Fruit fly (Drosophila melanogaster) whole organism, embryonic: ENCODE data around the gene CG4957.

Experiments
- ATbp ChIP-seq: fragments of 200-800 bp; sonication (Bioruptor generic); optimal IDR thresholded peaks from 2 replicates; lab custom pipeline; 2017; ENCODE audit warnings: missing biosample characterization, mild to moderate bottlenecking, missing genetic modification characterization, missing genetic modification reagents
- Antp ChIP-seq: fragments of 200-800 bp; sonication (Bioruptor generic); optimal IDR thresholded peaks from 3 replicates; lab custom pipeline; 2016; ENCODE audit warnings: missing biosample characterization, missing genetic modification characterization
- Blimp-1 ChIP-seq: fragments of 200-800 bp; sonication (Bioruptor generic); optimal IDR thresholded peaks from 3 replicates; lab custom pipeline; 2018; ENCODE audit warnings: missing biosample characterization, missing genetic modification characterization, mild to moderate bottlenecking, moderate library complexity, missing genetic modification reagents
- CG10979 ChIP-seq: fragments of 200-800 bp; sonication (Bioruptor generic); optimal IDR thresholded peaks from 2 replicates; lab custom pipeline; 2018; ENCODE audit warnings: missing biosample characterization, mild to moderate bottlenecking, missing genetic modification characterization, moderate library complexity
- CG12155 ChIP-seq: fragments of 200-800 bp; sonication (Bioruptor generic); optimal IDR thresholded peaks from 3 replicates; lab custom pipeline; 2016; ENCODE audit warnings: missing biosample characterization, missing genetic modification characterization
- CG12299 ChIP-seq: fragments of 200-800 bp; sonication (Bioruptor generic); optimal IDR thresholded peaks from 2 replicates; lab custom pipeline; 2018; ENCODE audit warnings: missing biosample characterization, mild to moderate bottlenecking, missing genetic modification characterization
- CG14710 ChIP-seq: fragments of 200-800 bp; sonication (Bioruptor generic); optimal IDR thresholded peaks from 3 replicates; lab custom pipeline; 2019; ENCODE audit warnings: missing biosample characterization, mild to moderate bottlenecking, missing genetic modification characterization, moderate library complexity
- CG16863 ChIP-seq: fragments of 200-800 bp; sonication (Bioruptor generic); optimal IDR thresholded peaks from 3 replicates; lab custom pipeline; 2016; ENCODE audit warnings: missing biosample characterization, missing genetic modification characterization
- CG17912 ChIP-seq: fragments of 200-800 bp; sonication (Bioruptor generic); optimal IDR thresholded peaks from 2 replicates; lab custom pipeline; 2018; ENCODE audit warnings: missing biosample characterization, mild to moderate bottlenecking, missing genetic modification characterization
- CG1832 ChIP-seq: fragments of 200-800 bp; sonication (Bioruptor generic); optimal IDR thresholded peaks from 2 replicates; lab custom pipeline; 2017; ENCODE audit warnings: missing biosample characterization, mild to moderate bottlenecking, missing genetic modification characterization, inconsistent platforms
- CG18764 ChIP-seq: fragments of 200-800 bp; sonication (Bioruptor generic); optimal IDR thresholded peaks from 3 replicates; lab custom pipeline; 2016; ENCODE audit warnings: missing biosample characterization, missing genetic modification characterization
- CG2202 ChIP-seq: fragments of 200-800 bp; sonication (Bioruptor generic); optimal IDR thresholded peaks from 2 replicates; lab custom pipeline; 2018; ENCODE audit warnings: missing biosample characterization, mild to moderate bottlenecking, missing genetic modification characterization
- CG2678 ChIP-seq: fragments of 200-800 bp; sonication (Bioruptor generic); optimal IDR thresholded peaks from 3 replicates; lab custom pipeline; 2019; ENCODE audit warnings: missing biosample characterization, mild to moderate bottlenecking, missing genetic modification characterization, moderate library complexity
- CG2712 ChIP-seq: fragments of 200-800 bp; optimal IDR thresholded peaks from 3 replicates; lab custom pipeline; 2019; ENCODE audit warnings: missing biosample characterization, mild to moderate bottlenecking, missing genetic modification characterization, moderate library complexity
- CG2875 ChIP-seq: fragments of 200-800 bp; sonication (Bioruptor generic); optimal IDR thresholded peaks from 2 replicates; lab custom pipeline; 2017; ENCODE audit warnings: missing biosample characterization, mild to moderate bottlenecking, missing genetic modification characterization, missing genetic modification reagents
- CG32772 ChIP-seq: fragments of 200-800 bp; sonication (Bioruptor generic); IDR thresholded peaks from 2 replicates; pipeline ENCODE4 v1.3.6; 2022; ENCODE audit warnings: missing biosample characterization, missing genetic modification characterization
- CG34422 ChIP-seq: fragments of 200-800 bp; sonication (Bioruptor generic); IDR thresholded peaks from 3 replicates; pipeline ENCODE4 v1.3.6; 2022; ENCODE audit warnings: missing biosample characterization, missing genetic modification characterization
- CG9215 ChIP-seq: fragments of 200-800 bp; sonication (Bioruptor generic); IDR thresholded peaks from 2 replicates; pipeline ENCODE4 v1.3.6; 2022; ENCODE audit warnings: missing biosample characterization, missing genetic modification characterization
- CG9932 ChIP-seq: fragments of 200-800 bp; sonication (Bioruptor generic); IDR thresholded peaks from 2 replicates; pipeline ENCODE4 v1.3.6; 2022; ENCODE audit warnings: missing biosample characterization, missing genetic modification characterization
- CTCF ChIP-seq: fragments of 200-800 bp; sonication (Bioruptor generic); optimal IDR thresholded peaks from 2 replicates; lab custom pipeline; 2017; ENCODE audit warnings: missing biosample characterization, mild to moderate bottlenecking, missing genetic modification characterization, moderate library complexity
- Chrac-16 ChIP-seq: fragments of 200-800 bp; sonication (Bioruptor generic); optimal IDR thresholded peaks from 3 replicates; lab custom pipeline; 2016; ENCODE audit warnings: missing biosample characterization, missing genetic modification characterization
- D19B ChIP-seq: fragments of 200-800 bp; sonication (Bioruptor generic); optimal IDR thresholded peaks from 2 replicates; lab custom pipeline; 2017; ENCODE audit warnings: missing biosample characterization, mild to moderate bottlenecking, missing genetic modification characterization
- Fer2 ChIP-seq: fragments of 200-800 bp; sonication (Bioruptor generic); optimal IDR thresholded peaks from 2 replicates; lab custom pipeline; 2018; ENCODE audit warnings: missing biosample characterization, mild to moderate bottlenecking, missing genetic modification characterization, moderate library complexity
- GATAe ChIP-seq: fragments of 200-800 bp; sonication (Bioruptor generic); conservative IDR thresholded peaks from 2 replicates; pipeline ENCODE4 v1.3.6; 2022; ENCODE audit warnings: missing biosample characterization, missing genetic modification characterization
- Hand ChIP-seq: fragments of 200-800 bp; sonication (Bioruptor generic); optimal IDR thresholded peaks from 2 replicates; lab custom pipeline; 2017; ENCODE audit warnings: mild to moderate bottlenecking, missing biosample characterization, missing genetic modification reagents, missing genetic modification characterization
- Meics ChIP-seq: fragments of 200-800 bp; sonication (Bioruptor generic); optimal IDR thresholded peaks from 2 replicates; lab custom pipeline; 2017; ENCODE audit warnings: missing biosample characterization, mild to moderate bottlenecking, missing genetic modification characterization
- Mes4 ChIP-seq: fragments of 200-800 bp; sonication (Bioruptor generic); optimal IDR thresholded peaks from 2 replicates; lab custom pipeline; 2016; ENCODE audit warnings: missing biosample characterization, missing genetic modification characterization
- Myb ChIP-seq: fragments of 200-800 bp; sonication (Bioruptor generic); optimal IDR thresholded peaks from 2 replicates; lab custom pipeline; 2016; ENCODE audit warnings: missing biosample characterization, missing genetic modification characterization
- Neu2 ChIP-seq: fragments of 200-800 bp; sonication (Bioruptor generic); optimal IDR thresholded peaks from 3 replicates; lab custom pipeline; 2016; ENCODE audit warnings: missing biosample characterization, missing genetic modification characterization, borderline replicate concordance
- NfI ChIP-seq: fragments of 200-800 bp; sonication (Bioruptor generic); optimal IDR thresholded peaks from 3 replicates; lab custom pipeline; 2018; ENCODE audit warnings: missing biosample characterization, mild to moderate bottlenecking, missing genetic modification characterization, moderate library complexity
- PHDP ChIP-seq: fragments of 200-800 bp; sonication (Bioruptor generic); optimal IDR thresholded peaks from 3 replicates; lab custom pipeline; 2018; ENCODE audit warnings: missing biosample characterization, mild to moderate bottlenecking, missing genetic modification characterization, moderate library complexity
- Rfx ChIP-seq: fragments of 200-800 bp; sonication (Bioruptor generic); IDR thresholded peaks from 2 replicates; pipeline ENCODE4 v1.3.6; 2022; ENCODE audit warnings: missing biosample characterization, missing genetic modification characterization
- Rx ChIP-seq: fragments of 200-800 bp; sonication (Bioruptor generic); IDR thresholded peaks from 2 replicates; pipeline ENCODE4 v1.3.6; 2022; ENCODE audit warnings: missing biosample characterization, missing genetic modification characterization
- Sox102F ChIP-seq: fragments of 200-800 bp; sonication (Bioruptor generic); optimal IDR thresholded peaks from 2 replicates; lab custom pipeline; 2018; ENCODE audit warnings: missing biosample characterization, mild to moderate bottlenecking, missing genetic modification characterization, moderate library complexity
- Spps ChIP-seq: fragments of 200-800 bp; sonication (Bioruptor generic); optimal IDR thresholded peaks from 2 replicates; lab custom pipeline; 2018; ENCODE audit warnings: missing biosample characterization, mild to moderate bottlenecking, missing genetic modification characterization
- Tbp ChIP-seq: fragments of >200 bp; optimal IDR thresholded peaks from 2 replicates; lab custom pipeline; 2018; ENCODE audit warnings: missing biosample characterization, missing genetic modification characterization
- Xbp1 ChIP-seq: fragments of 200-800 bp; sonication (Bioruptor generic); optimal IDR thresholded peaks from 3 replicates; lab custom pipeline; 2016; ENCODE audit warnings: missing biosample characterization, mild to moderate bottlenecking, missing genetic modification characterization
- ap ChIP-seq: fragments of 200-800 bp; sonication (Bioruptor generic); IDR thresholded peaks from 2 replicates; pipeline ENCODE4 v1.3.6; 2022; ENCODE audit warnings: missing biosample characterization, missing genetic modification characterization
- eyg ChIP-seq: fragments of 200-800 bp; sonication (Bioruptor generic); optimal IDR thresholded peaks from 3 replicates; lab custom pipeline; 2016; ENCODE audit warnings: missing biosample characterization, missing genetic modification characterization
- hb ChIP-seq: fragments of 200-800 bp; sonication (Bioruptor generic); IDR thresholded peaks from 3 replicates; pipeline ENCODE4 v1.3.6; 2022; ENCODE audit warnings: missing biosample characterization, missing genetic modification characterization; ENCODE audit not compliant: partially characterized antibody
- ken ChIP-seq: fragments of 200-800 bp; sonication (Bioruptor generic); IDR thresholded peaks from 3 replicates; pipeline ENCODE4 v1.3.6; 2022; ENCODE audit warnings: missing biosample characterization, missing genetic modification characterization
- maf-S ChIP-seq: fragments of 200-800 bp; sonication (Bioruptor generic); optimal IDR thresholded peaks from 2 replicates; lab custom pipeline; 2016; ENCODE audit warnings: missing biosample characterization, missing genetic modification characterization
- nmo ChIP-seq: fragments of 200-800 bp; sonication (Bioruptor generic); optimal IDR thresholded peaks from 2 replicates; lab custom pipeline; 2018; ENCODE audit warnings: missing biosample characterization, mild to moderate bottlenecking, missing genetic modification characterization, moderate library complexity
- pb ChIP-seq: fragments of 200-800 bp; sonication (Bioruptor generic); optimal IDR thresholded peaks from 3 replicates; lab custom pipeline; 2016; ENCODE audit warnings: missing biosample characterization, missing genetic modification characterization
- phol ChIP-seq: fragments of 200-800 bp; sonication (Bioruptor generic); optimal IDR thresholded peaks from 3 replicates; lab custom pipeline; 2018; ENCODE audit warnings: missing biosample characterization, mild to moderate bottlenecking, missing genetic modification characterization, moderate library complexity
- rib ChIP-seq: fragments of 200-800 bp; sonication (Bioruptor generic); IDR thresholded peaks from 2 replicates; pipeline ENCODE4 v1.3.6; 2022; ENCODE audit warnings: missing biosample characterization, missing genetic modification characterization
- so ChIP-seq: fragments of 200-800 bp; sonication (Bioruptor generic); IDR thresholded peaks from 3 replicates; pipeline ENCODE4 v1.3.6; 2022; ENCODE audit warnings: missing biosample characterization, missing genetic modification characterization
- trh ChIP-seq: fragments of 200-800 bp; sonication (Bioruptor generic); optimal IDR thresholded peaks from 2 replicates; lab custom pipeline; 2016; ENCODE audit warnings: missing biosample characterization, missing genetic modification characterization
- wdn ChIP-seq: fragments of 200-800 bp; sonication (Bioruptor generic); IDR thresholded peaks from 2 replicates; pipeline ENCODE4 v1.3.6; 2022; ENCODE audit warnings: missing biosample characterization, missing genetic modification characterization
- yki ChIP-seq: fragments of >200 bp; optimal IDR thresholded peaks from 3 replicates; lab custom pipeline; 2018

CG4957 gene

DNA sequence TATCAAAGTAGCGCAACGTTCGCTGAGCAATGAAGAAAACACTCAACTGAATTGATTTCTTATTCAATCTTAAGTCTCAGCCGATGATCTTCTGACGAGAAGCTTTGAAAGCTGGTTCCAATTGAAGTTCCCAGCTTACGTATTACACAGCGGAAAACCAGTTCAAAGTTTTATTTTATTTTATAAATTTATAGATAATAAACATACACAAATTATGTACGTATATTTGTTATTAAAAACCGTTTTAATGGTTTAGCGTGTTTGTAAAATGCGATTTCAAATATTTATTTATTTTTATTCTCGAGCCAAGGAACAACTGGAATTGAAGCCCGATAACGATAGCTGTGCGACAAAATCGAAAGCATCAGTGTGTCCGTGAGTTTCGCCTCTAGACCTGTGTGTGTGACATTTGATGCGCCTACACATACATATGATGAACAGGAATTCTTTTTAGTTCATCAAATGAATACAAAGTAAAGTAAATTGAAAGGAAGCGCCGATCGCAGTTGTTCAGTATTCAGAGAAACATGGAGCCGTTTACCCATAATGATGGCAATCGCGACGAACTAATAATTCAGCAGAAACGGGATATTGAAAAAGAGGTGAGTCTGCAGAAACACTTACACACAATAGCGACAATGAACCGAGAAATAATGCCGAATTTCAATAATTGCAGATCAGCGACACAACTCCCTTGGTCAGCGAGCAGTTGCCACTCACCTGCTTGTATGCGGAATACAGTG lies 38.0 kb downstream of the CG4957 start, which contains the start of the genes CG5390 and CG4968 (continued):
- TF ChIP-seq CG2678 (tag; lab: Kevin White, UChicago) = no peak
- TF ChIP-seq CG17912 = no peak
- TF ChIP-seq CTCF = peak; percentile 12
- peak; percentile 67 for TF ChIP-seq Xbp1
- TF ChIP-seq CG14710 (tag; lab: Kevin White, UChicago) = peak; percentile 70
- TF ChIP-seq wdn = peak; percentile 38; the same call in 1 of the 2 replicates
- TF ChIP-seq Antp (GFP tag; lab: Kevin White, UChicago) = peak; percentile 6
- TF ChIP-seq maf-S = no peak
- TF ChIP-seq GATAe (GFP tag; lab: Robert Waterston, UW) = no peak
- no peak for TF ChIP-seq Neu2 (GFP tag; lab: Kevin White, UChicago)
- peak; percentile 78 for TF ChIP-seq CG2712 (tag; lab: Kevin White, UChicago)
- no peak for TF ChIP-seq CG2875 (GFP tag; lab: Kevin White, UChicago)
- TF ChIP-seq CG2202 (tag; lab: Kevin White, UChicago) = peak; percentile 17
- peak; percentile 59 for TF ChIP-seq Fer2 (tag; lab: Kevin White, UChicago)
- peak; percentile 78 for TF ChIP-seq Meics (GFP tag; lab: Kevin White, UChicago)
- no peak for TF ChIP-seq hb
- TF ChIP-seq Spps = peak; percentile 44
- no peak for TF ChIP-seq CG32772 (GFP tag; lab: Robert Waterston, UW)
- TF ChIP-seq Chrac-16 (GFP tag; lab: Kevin White, UChicago) = peak; percentile 8
- no peak for TF ChIP-seq yki
- TF ChIP-seq nmo = peak; percentile 66
- peak; percentile 62 for TF ChIP-seq CG10979 (tag; lab: Kevin White, UChicago)
- TF ChIP-seq NfI (GFP tag; lab: Kevin White, UChicago) = peak; percentile 72
- peak; percentile 72 for TF ChIP-seq Rfx (GFP tag; lab: Robert Waterston, UW)
- TF ChIP-seq Blimp-1 (GFP tag; lab: Kevin White, UChicago) = no peak
- TF ChIP-seq ATbp = no peak
- peak; percentile 4 for TF ChIP-seq Myb (GFP tag; lab: Kevin White, UChicago)
- TF ChIP-seq CG9932 = peak; percentile 79
- peak; percentile 54 for TF ChIP-seq Hand
- no peak for TF ChIP-seq Rx (GFP tag; lab: Robert Waterston, UW)
- no peak for TF ChIP-seq Mes4 (GFP tag; lab: Kevin White, UChicago)
- TF ChIP-seq CG16863 (GFP tag; lab: Kevin White, UChicago) = no peak
- no peak for TF ChIP-seq CG9215 (GFP tag; lab: Robert Waterston, UW)
- 0 out of 3 replicates have a peak, but pooled peaks have one; percentile 54 for TF ChIP-seq ken (GFP tag; lab: Robert Waterston, UW)
- no peak for TF ChIP-seq trh (GFP tag; lab: Kevin White, UChicago)
- no peak for TF ChIP-seq CG18764 (GFP tag; lab: Kevin White, UChicago)
- no peak for TF ChIP-seq pb (GFP tag; lab: Kevin White, UChicago)
- TF ChIP-seq CG12299 (tag; lab: Kevin White, UChicago) = peak; percentile 73
- no peak for TF ChIP-seq ap (GFP tag; lab: Robert Waterston, UW)
- TF ChIP-seq Sox102F = no peak
- TF ChIP-seq rib = peak; percentile 20; the same call in 1 of the 2 replicates
- peak; percentile 70 for TF ChIP-seq phol
- no peak for TF ChIP-seq eyg
- TF ChIP-seq CG12155 (GFP tag; lab: Kevin White, UChicago) = peak; percentile 67
- peak; percentile 50 for TF ChIP-seq D19B (GFP tag; lab: Kevin White, UChicago)
- TF ChIP-seq CG1832 (GFP tag; lab: Kevin White, UChicago) = no peak
- TF ChIP-seq Tbp = no peak
- peak; percentile 57; the same call in 1 of the 3 replicates for TF ChIP-seq so (GFP tag; lab: Robert Waterston, UW)
- peak; percentile 75 for TF ChIP-seq CG34422 (GFP tag; lab: Robert Waterston, UW)
- TF ChIP-seq PHDP (tag; lab: Kevin White, UChicago) = peak; percentile 80
